Fruit fly (Drosophila melanogaster): ENCODE data around the gene Hsp23.
A peak's percentile ranks its signal among the peaks of the same experiment; 100 is the strongest.

Hsp23 gene

DNA sequence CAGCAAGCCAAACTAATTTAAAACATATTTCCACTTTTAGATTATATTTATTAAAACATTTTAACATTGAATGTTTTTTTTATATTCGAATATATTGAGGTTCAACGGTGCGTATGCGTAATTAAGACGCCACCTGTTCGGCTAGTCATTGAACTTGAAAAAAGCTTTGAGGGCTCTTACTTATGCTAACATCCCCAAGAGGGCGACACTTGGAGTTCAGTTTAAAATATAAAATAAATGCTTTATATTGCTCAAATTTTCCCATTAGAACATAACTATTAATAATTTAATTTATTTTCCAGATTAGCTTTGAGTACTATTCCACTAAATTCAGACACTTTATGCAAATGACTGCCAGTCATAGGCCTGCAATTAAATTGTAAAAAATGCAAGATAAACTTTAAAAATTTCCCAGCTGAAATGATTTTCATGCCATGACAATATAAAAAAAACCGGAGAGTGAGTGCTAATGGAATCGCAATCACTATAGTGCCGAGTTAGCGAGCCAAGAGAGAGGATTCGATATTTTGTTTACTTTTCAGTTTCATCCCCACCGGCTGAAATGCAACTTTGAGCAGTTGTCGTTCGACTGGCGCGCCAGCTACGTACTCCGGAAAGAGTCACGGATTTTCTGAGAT lies 47.8 kb upstream of the Hsp23 start, which contains the start of gene PGRP-LA (continued):
- peak; percentile 84 for TF ChIP-seq CG11456 (GFP tag; IDR thresholded peaks at IDR 0.05)
- no peak for TF ChIP-seq bbx (GFP tag; IDR thresholded peaks at IDR 0.05; ENCODE audit: partially characterized antibody)
- TF ChIP-seq CG9437 (GFP tag; optimal IDR thresholded peaks at IDR 0.05): peak; percentile 30
- no peak for TF ChIP-seq CG6654 (GFP tag; optimal IDR thresholded peaks at IDR 0.05)
- TF ChIP-seq mld (GFP tag; IDR thresholded peaks at IDR 0.05; ENCODE audit: partially characterized antibody): no peak
- no peak for TF ChIP-seq prd (optimal IDR thresholded peaks at IDR 0.05)
- no peak for TF ChIP-seq prd (GFP tag; IDR thresholded peaks at IDR 0.05)
- TF ChIP-seq Aef1 (GFP tag; IDR thresholded peaks at IDR 0.05): peak; percentile 37; the same call in 1 of the 3 replicates
- no peak for TF ChIP-seq CG9215 (GFP tag; IDR thresholded peaks at IDR 0.05)
- peak; percentile 20 for TF ChIP-seq Sox100B (GFP tag; optimal IDR thresholded peaks at IDR 0.05)
- no peak for TF ChIP-seq Neu2 (GFP tag; optimal IDR thresholded peaks at IDR 0.05; ENCODE audit: borderline replicate concordance)
- TF ChIP-seq Dll (GFP tag; IDR thresholded peaks at IDR 0.05; ENCODE audit: partially characterized antibody): no peak
- TF ChIP-seq CG17385 (GFP tag; optimal IDR thresholded peaks at IDR 0.05): peak; percentile 22
- no peak for TF ChIP-seq CG42726 (GFP tag; IDR thresholded peaks at IDR 0.05; ENCODE audit: partially characterized antibody)
- no peak for TF ChIP-seq HLH4C (GFP tag; IDR thresholded peaks at IDR 0.05; ENCODE audit: partially characterized antibody)
- no peak for TF ChIP-seq Doc3 (GFP tag; IDR thresholded peaks at IDR 0.05; ENCODE audit: partially characterized antibody)
- TF ChIP-seq CG6765 (GFP tag; optimal IDR thresholded peaks at IDR 0.05): peak; percentile 21
- no peak for TF ChIP-seq CG7928 (GFP tag; optimal IDR thresholded peaks at IDR 0.05)
- no peak for TF ChIP-seq nerfin-2 (GFP tag; IDR thresholded peaks at IDR 0.05; ENCODE audit: partially characterized antibody)
- no peak for TF ChIP-seq pan (optimal IDR thresholded peaks at IDR 0.05)
- TF ChIP-seq pan (GFP tag; optimal IDR thresholded peaks at IDR 0.05 in 1 of 2, IDR thresholded peaks at IDR 0.05 in 1 of 2): peak in 1 of 2 experiments; percentile 52
- no peak for TF ChIP-seq pfk (GFP tag; optimal IDR thresholded peaks at IDR 0.05)
- peak; percentile 38 for TF ChIP-seq CG13296 (GFP tag; optimal IDR thresholded peaks at IDR 0.05)
- TF ChIP-seq CG7357 (GFP tag; IDR thresholded peaks at IDR 0.05): no peak
- no peak for TF ChIP-seq Optix (GFP tag; IDR thresholded peaks at IDR 0.05)
- TF ChIP-seq yki (optimal IDR thresholded peaks at IDR 0.05): no peak
- peak; percentile 40 for TF ChIP-seq CG1529 (GFP tag; optimal IDR thresholded peaks at IDR 0.05)
- no peak for TF ChIP-seq pb (GFP tag; optimal IDR thresholded peaks at IDR 0.05)
- no peak for TF ChIP-seq D19B (GFP tag; optimal IDR thresholded peaks at IDR 0.05)
- TF ChIP-seq CG3163 (GFP tag; optimal IDR thresholded peaks at IDR 0.05): no peak
- no peak for TF ChIP-seq CG15073 (GFP tag; optimal IDR thresholded peaks at IDR 0.05)
- TF ChIP-seq CG6791 (GFP tag; IDR thresholded peaks at IDR 0.05; ENCODE audit: partially characterized antibody): no peak
- peak; percentile 39 for TF ChIP-seq grau (tag; optimal IDR thresholded peaks at IDR 0.05)
- no peak for TF ChIP-seq Ssrp (tag; optimal IDR thresholded peaks at IDR 0.05)
- no peak for TF ChIP-seq CG12744 (GFP tag; optimal IDR thresholded peaks at IDR 0.05)
- TF ChIP-seq CG31441 (GFP tag; IDR thresholded peaks at IDR 0.05): no peak
- no peak for TF ChIP-seq Lpt (GFP tag; optimal IDR thresholded peaks at IDR 0.05)
- no peak for TF ChIP-seq Dip2 (GFP tag; IDR thresholded peaks at IDR 0.05)
- peak; percentile 31 for TF ChIP-seq B-H2 (GFP tag; optimal IDR thresholded peaks at IDR 0.05)
- TF ChIP-seq chm (GFP tag; IDR thresholded peaks at IDR 0.05): no peak
- no peak for TF ChIP-seq sr (GFP tag; IDR thresholded peaks at IDR 0.05)
- no peak for TF ChIP-seq YL-1 (GFP tag; optimal IDR thresholded peaks at IDR 0.05)
- TF ChIP-seq ssp (GFP tag; IDR thresholded peaks at IDR 0.05): no peak
- peak; percentile 80 for TF ChIP-seq CG14965 (GFP tag; optimal IDR thresholded peaks at IDR 0.05; ENCODE audit: borderline replicate concordance)
- TF ChIP-seq CG7987 (GFP tag; optimal IDR thresholded peaks at IDR 0.05): no peak
- TF ChIP-seq CG11247 (GFP tag; IDR thresholded peaks at IDR 0.05): peak; percentile 80
- no peak for TF ChIP-seq CG11723 (GFP tag; optimal IDR thresholded peaks at IDR 0.05)
- TF ChIP-seq H15 (GFP tag; IDR thresholded peaks at IDR 0.05): 0 out of 3 replicates have a peak, but pooled peaks have one; percentile 35
- TF ChIP-seq CG17361 (GFP tag; IDR thresholded peaks at IDR 0.05): no peak
- no peak for TF ChIP-seq CG12071 (GFP tag; optimal IDR thresholded peaks at IDR 0.05)
- no peak for TF ChIP-seq psq (GFP tag; optimal IDR thresholded peaks at IDR 0.05)

All from whole organism, embryonic.